Worm (Caenorhabditis elegans) whole organism, young adult: Measurements from ENCODE around the gene R12B2.13.

Experiments used
- F23B12.7 ChIP-seq: sonication (generic microtip); optimal IDR thresholded peaks from 2 replicates; lab custom pipeline; 2017; ENCODE audit warnings: missing genetic modification characterization, mild to moderate bottlenecking, missing compliant biosample characterization, antibody characterized with exemption, moderate library complexity; ENCODE audit not compliant: insufficient read depth
- F39B2.1 ChIP-seq: fragments of 200-800 bp; sonication (Bioruptor generic); IDR thresholded peaks from 2 replicates; pipeline ENCODE4 v1.3.6; 2022; ENCODE audit warnings: missing genetic modification reagents, missing genetic modification characterization, missing compliant biosample characterization
- attf-5 ChIP-seq: fragments of 200-800 bp; sonication (Bioruptor generic); optimal IDR thresholded peaks from 2 replicates; lab custom pipeline; 2018; ENCODE audit warnings: mild to moderate bottlenecking, missing genetic modification characterization, missing compliant biosample characterization
- efl-1 ChIP-seq: fragments of 150-350 bp; optimal IDR thresholded peaks from 2 replicates; lab custom pipeline; 2014; ENCODE audit warnings: missing biosample characterization, missing genetic modification reagents, missing genetic modification characterization
- nfya-1 ChIP-seq: sonication (generic microtip); optimal IDR thresholded peaks from 2 replicates; lab custom pipeline; 2017; ENCODE audit warnings: antibody characterized with exemption, missing compliant biosample characterization, missing genetic modification characterization, borderline replicate concordance; ENCODE audit not compliant: insufficient read depth
- nhr-120 ChIP-seq: fragments of 200-800 bp; sonication (Bioruptor generic); IDR thresholded peaks from 2 replicates; pipeline ENCODE4 v1.3.6; 2022; ENCODE audit warnings: missing genetic modification characterization, missing compliant biosample characterization

DNA sequence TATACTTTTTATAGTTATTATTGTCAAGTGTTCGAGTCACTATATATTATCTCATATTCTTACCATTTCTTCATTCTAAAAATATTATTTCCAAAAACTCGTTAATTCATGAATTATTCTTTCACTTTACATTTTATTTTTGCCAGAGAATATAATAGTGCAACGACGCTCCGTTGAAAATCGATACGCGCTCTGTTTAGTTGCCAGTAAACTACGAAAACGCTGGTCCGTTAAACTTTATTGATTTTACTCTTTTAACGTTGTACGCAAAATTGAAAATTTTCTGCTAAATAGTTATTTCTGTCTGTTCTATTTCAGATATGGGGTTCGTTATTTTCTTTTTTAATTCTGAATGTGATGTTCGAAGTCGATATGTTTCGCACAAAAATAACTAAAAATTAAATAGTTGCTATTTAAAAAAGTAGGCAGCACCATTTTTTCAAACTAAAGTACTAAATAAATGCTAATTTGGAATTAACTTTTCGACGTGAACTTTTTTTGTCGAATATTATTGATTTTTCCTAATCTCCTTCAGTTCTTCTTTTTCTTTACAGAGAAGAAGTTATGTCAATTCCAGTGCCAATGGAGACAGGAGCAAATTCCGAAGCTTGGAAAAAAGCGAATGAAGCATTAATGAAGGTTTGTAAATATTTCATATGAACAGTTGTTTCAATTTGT is 46.2 kb upstream of the R12B2.13 start, which contains the start of gene hpo-10:
- TF ChIP-seq nhr-120: no peak
- TF ChIP-seq F23B12.7 (tag; lab: Kevin White, UChicago): no peak
- TF ChIP-seq efl-1 (GFP tag; lab: Kevin White, UChicago): no peak
- TF ChIP-seq attf-5 (GFP tag; lab: Kevin White, UChicago): no peak
- TF ChIP-seq nfya-1 (tag; lab: Kevin White, UChicago): no peak
- TF ChIP-seq F39B2.1: no peak
